Worm (Caenorhabditis elegans) whole organism, young adult: ENCODE results near the gene M117.1.

Experiments used
- D2030.7 ChIP-seq: fragments of 200-800 bp; sonication (Bioruptor generic); IDR thresholded peaks from 2 replicates; pipeline ENCODE4 v1.3.6; 2022; ENCODE audit warnings: missing genetic modification reagents, missing genetic modification characterization, missing compliant biosample characterization
- F10E7.11 ChIP-seq: sonication (generic microtip); optimal IDR thresholded peaks from 2 replicates; lab custom pipeline; 2017; ENCODE audit warnings: mild to moderate bottlenecking, missing genetic modification characterization, moderate library complexity, missing compliant biosample characterization
- F52B5.7 ChIP-seq: sonication (generic microtip); optimal IDR thresholded peaks from 2 replicates; lab custom pipeline; 2016; ENCODE audit warnings: mild to moderate bottlenecking, missing genetic modification characterization, missing compliant biosample characterization
- F57A8.1 ChIP-seq: fragments of 200-800 bp; sonication (Bioruptor generic); optimal IDR thresholded peaks from 2 replicates; lab custom pipeline; 2018; ENCODE audit warnings: mild to moderate bottlenecking, missing genetic modification characterization, moderate library complexity, missing compliant biosample characterization
- K12H6.12 ChIP-seq: fragments of 200-800 bp; sonication (Bioruptor generic); optimal IDR thresholded peaks from 2 replicates; lab custom pipeline; 2018; ENCODE audit warnings: mild to moderate bottlenecking, missing genetic modification characterization, missing compliant biosample characterization
- Y53G8AR.9 ChIP-seq: fragments of 200-800 bp; sonication (Bioruptor generic); conservative IDR thresholded peaks from 2 replicates; pipeline ENCODE4 v1.3.6; 2022; ENCODE audit warnings: missing genetic modification reagents, missing genetic modification characterization, missing compliant biosample characterization
- ccch-3 ChIP-seq: fragments of 200-800 bp; sonication (Bioruptor generic); optimal IDR thresholded peaks from 2 replicates; lab custom pipeline; 2018; ENCODE audit warnings: mild to moderate bottlenecking, missing genetic modification characterization, missing compliant biosample characterization
- cebp-1 ChIP-seq, 2 experiments: fragments of 200-800 bp in 1 of 2; sonication (Bioruptor generic) in 1 of 2; sonication (generic microtip) in 1 of 2; IDR thresholded peaks in 1 of 2; optimal IDR thresholded peaks in 1 of 2; 2 replicates each; pipeline versions ENCODE4 v1.3.6 to Lab custom; 2017 to 2022; ENCODE audit warnings: missing compliant biosample characterization in 2 of 2, missing genetic modification characterization in 2 of 2, mild to moderate bottlenecking in 1 of 2, missing genetic modification reagents in 1 of 2, moderate library complexity in 1 of 2
- ceh-27 ChIP-seq: fragments of 200-800 bp; sonication (Bioruptor generic); optimal IDR thresholded peaks from 2 replicates; lab custom pipeline; 2018; ENCODE audit warnings: mild to moderate bottlenecking, missing genetic modification characterization, moderate library complexity, missing compliant biosample characterization
- chd-7 ChIP-seq: sonication (generic microtip); optimal IDR thresholded peaks from 2 replicates; lab custom pipeline; 2016; ENCODE audit warnings: mild to moderate bottlenecking, missing genetic modification characterization, moderate library complexity, missing compliant biosample characterization
- die-1 ChIP-seq: sonication (generic microtip); optimal IDR thresholded peaks from 2 replicates; lab custom pipeline; 2016; ENCODE audit warnings: missing genotype, mild to moderate bottlenecking, missing genetic modification characterization, missing compliant biosample characterization
- efl-1 ChIP-seq: fragments of 150-350 bp; optimal IDR thresholded peaks from 2 replicates; lab custom pipeline; 2014; ENCODE audit warnings: missing biosample characterization, missing genetic modification reagents, missing genetic modification characterization
- hlh-12 ChIP-seq: sonication (generic microtip); optimal IDR thresholded peaks from 2 replicates; lab custom pipeline; 2016; ENCODE audit warnings: missing genetic modification characterization, missing compliant biosample characterization
- hlh-26 ChIP-seq: fragments of 200-800 bp; sonication (Bioruptor generic); conservative IDR thresholded peaks from 2 replicates; pipeline ENCODE4 v1.3.6; 2022; ENCODE audit warnings: missing genetic modification reagents, missing genetic modification characterization, missing compliant biosample characterization
- hsf-1 ChIP-seq: fragments of 200-800 bp; sonication (Bioruptor generic); IDR thresholded peaks from 2 replicates; pipeline ENCODE4 v1.3.6; 2022; ENCODE audit warnings: missing genetic modification reagents, missing genetic modification characterization, missing compliant biosample characterization
- let-526 ChIP-seq: fragments of 200-800 bp; sonication (Bioruptor generic); IDR thresholded peaks from 2 replicates; pipeline ENCODE4 v1.3.6; 2022; ENCODE audit warnings: missing genetic modification reagents, missing genetic modification characterization, missing compliant biosample characterization
- lin-26 ChIP-seq: fragments of 200-800 bp; sonication (Bioruptor generic); IDR thresholded peaks from 2 replicates; pipeline ENCODE4 v1.3.6; 2022; ENCODE audit warnings: missing genetic modification reagents, missing genetic modification characterization, missing compliant biosample characterization
- lin-54 ChIP-seq: fragments of 200-800 bp; sonication (Bioruptor generic); optimal IDR thresholded peaks from 2 replicates; lab custom pipeline; 2018; ENCODE audit warnings: mild to moderate bottlenecking, missing genetic modification characterization, missing compliant biosample characterization
- lsl-1 ChIP-seq: fragments of 200-800 bp; sonication (Bioruptor generic); optimal IDR thresholded peaks from 2 replicates; lab custom pipeline; 2018; ENCODE audit warnings: mild to moderate bottlenecking, missing genetic modification characterization, moderate library complexity, missing compliant biosample characterization
- nfyb-1 ChIP-seq: fragments of 200-800 bp; sonication (Bioruptor generic); IDR thresholded peaks from 2 replicates; pipeline ENCODE4 v1.3.6; 2022; ENCODE audit warnings: missing genetic modification reagents, missing genetic modification characterization, missing compliant biosample characterization
- nhr-80 ChIP-seq: sonication (generic microtip); optimal IDR thresholded peaks from 2 replicates; lab custom pipeline; 2016; ENCODE audit warnings: missing genetic modification characterization, missing compliant biosample characterization
- nhr-90 ChIP-seq: sonication (generic microtip); optimal IDR thresholded peaks from 2 replicates; lab custom pipeline; 2016; ENCODE audit warnings: missing genotype, mild to moderate bottlenecking, missing genetic modification characterization, missing compliant biosample characterization
- pbrm-1 ChIP-seq: fragments of 200-800 bp; sonication (Bioruptor generic); IDR thresholded peaks from 2 replicates; pipeline ENCODE4 v1.3.6; 2022; ENCODE audit warnings: missing genetic modification reagents, missing genetic modification characterization, missing compliant biosample characterization
- pha-4 ChIP-seq: fragments of 150-350 bp; sonication (generic microtip); optimal IDR thresholded peaks from 2 replicates; lab custom pipeline; 2014; ENCODE audit warnings: missing biosample characterization, missing genetic modification reagents, missing genetic modification characterization
- rpc-1 ChIP-seq, 2 experiments: fragments of 150-350 bp in 1 of 2; sonication (generic microtip) in 1 of 2; optimal IDR thresholded peaks; 2 replicates each; lab custom pipeline; 2014 to 2018; ENCODE audit warnings: missing biosample characterization in 1 of 2, missing genetic modification characterization in 1 of 2, missing genetic modification reagents in 1 of 2, missing genotype in 1 of 2
- sdz-38 ChIP-seq: sonication (generic microtip); optimal IDR thresholded peaks from 2 replicates; lab custom pipeline; 2016; ENCODE audit warnings: missing genotype, missing genetic modification characterization, missing compliant biosample characterization
- tbx-9 ChIP-seq: sonication (generic microtip); optimal IDR thresholded peaks from 2 replicates; lab custom pipeline; 2016; ENCODE audit warnings: borderline replicate concordance, missing genetic modification characterization, inconsistent platforms, missing compliant biosample characterization
- ztf-18 ChIP-seq: sonication (generic microtip); optimal IDR thresholded peaks from 2 replicates; lab custom pipeline; 2016; ENCODE audit warnings: missing genotype, mild to moderate bottlenecking, missing genetic modification characterization, missing compliant biosample characterization
- ztf-22 ChIP-seq: fragments of 200-800 bp; sonication (Bioruptor generic); optimal IDR thresholded peaks from 2 replicates; lab custom pipeline; 2018; ENCODE audit warnings: mild to moderate bottlenecking, missing genetic modification characterization, moderate library complexity, missing compliant biosample characterization
- ztf-25 ChIP-seq: fragments of 200-800 bp; sonication (Bioruptor generic); IDR thresholded peaks from 2 replicates; pipeline ENCODE4 v1.3.6; 2022; ENCODE audit warnings: missing genetic modification reagents, missing genetic modification characterization, missing compliant biosample characterization
- ztf-26 ChIP-seq: sonication (generic microtip); optimal IDR thresholded peaks from 2 replicates; lab custom pipeline; 2017; ENCODE audit warnings: missing genetic modification characterization, missing compliant biosample characterization
- ztf-3 ChIP-seq: fragments of 200-800 bp; sonication (Bioruptor generic); optimal IDR thresholded peaks from 2 replicates; lab custom pipeline; 2018; ENCODE audit warnings: mild to moderate bottlenecking, missing genetic modification characterization, missing compliant biosample characterization
- ztf-6 ChIP-seq: fragments of 200-800 bp; sonication (Bioruptor generic); IDR thresholded peaks from 2 replicates; pipeline ENCODE4 v1.3.6; 2022; ENCODE audit warnings: missing genetic modification reagents, missing genetic modification characterization, missing compliant biosample characterization

Gene M117.1

ce11 chrIV:11779028-11779427, 35.0 kb upstream of the M117.1 start, which contains the start of gene lpr-2:
Gene lpr-2 (plus strand): TSS chrIV:11779216.
- no peak for TF ChIP-seq hsf-1
- no peak for TF ChIP-seq D2030.7 (GFP tag; lab: Robert Waterston, UW)
- no peak for TF ChIP-seq nhr-90
- TF ChIP-seq F52B5.7 (tag; lab: Kevin White, UChicago): no peak

- no peak for TF ChIP-seq F52B5.7 (tag; lab: Kevin White, UChicago)
- TF ChIP-seq ztf-25 (GFP tag; lab: Robert Waterston, UW): no peak
- TF ChIP-seq tbx-9 (tag; lab: Kevin White, UChicago): no peak
- no peak for TF ChIP-seq die-1 (tag; lab: Kevin White, UChicago)
- TF ChIP-seq ztf-3: no peak
- no peak for TF ChIP-seq pha-4 (tag; lab: Kevin White, UChicago)
- TF ChIP-seq lin-54 (GFP tag; lab: Kevin White, UChicago): no peak
- TF ChIP-seq ztf-26 (tag; lab: Kevin White, UChicago): no peak
- no peak for TF ChIP-seq nhr-80
- TF ChIP-seq ztf-22 (GFP tag; lab: Kevin White, UChicago): no peak
- no peak for TF ChIP-seq hlh-26 (GFP tag; lab: Robert Waterston, UW)
- TF ChIP-seq pbrm-1 (GFP tag; lab: Robert Waterston, UW): no peak
- no peak for TF ChIP-seq F57A8.1 (GFP tag; lab: Kevin White, UChicago)
- TF ChIP-seq lin-26: no peak
- no peak for TF ChIP-seq Y53G8AR.9 (GFP tag; lab: Robert Waterston, UW)
- TF ChIP-seq let-526 (GFP tag; lab: Robert Waterston, UW): no peak
- no peak for TF ChIP-seq rpc-1 (optimal IDR thresholded peaks at IDR 0.05; lab: Kevin White, UChicago)
- no peak for TF ChIP-seq rpc-1 (tag; optimal IDR thresholded peaks at IDR 0.05; lab: Kevin White, UChicago)
- TF ChIP-seq hlh-12 (tag; lab: Kevin White, UChicago): no peak
- no peak for TF ChIP-seq nfyb-1 (GFP tag; lab: Robert Waterston, UW)
- no peak for TF ChIP-seq ztf-6 (GFP tag; lab: Robert Waterston, UW)
Observed at ce11 chrIV:11782846-11783245, 31.2 kb upstream of the M117.1 start.

- no peak for TF ChIP-seq ztf-26 (tag; lab: Kevin White, UChicago)
- TF ChIP-seq cebp-1 (GFP tag; IDR thresholded peaks at IDR 0.05; lab: Robert Waterston, UW): no peak
- no peak for TF ChIP-seq cebp-1 (tag; optimal IDR thresholded peaks at IDR 0.05; lab: Kevin White, UChicago)
- TF ChIP-seq ztf-25 (GFP tag; lab: Robert Waterston, UW): no peak
- no peak for TF ChIP-seq sdz-38 (tag; lab: Kevin White, UChicago)
- no peak for TF ChIP-seq chd-7 (tag; lab: Kevin White, UChicago)
- no peak for TF ChIP-seq lsl-1 (GFP tag; lab: Kevin White, UChicago)
- TF ChIP-seq ceh-27 (GFP tag; lab: Kevin White, UChicago): peak; percentile 5
Observed at ce11 chrIV:11785064-11785840, 28.8 kb upstream of the M117.1 start.

ce11 chrIV:11787793-11788192, 26.3 kb upstream of the M117.1 start:
- TF ChIP-seq ztf-18 (no peak), efl-1 (GFP tag; lab: Kevin White, UChicago) (no peak), F10E7.11 (tag; lab: Kevin White, UChicago) (no peak), K12H6.12 (no peak), ccch-3 (GFP tag; lab: Kevin White, UChicago) (no peak)
